Fruit fly (Drosophila melanogaster): ENCODE measurements around the gene Rab11.
A peak's percentile ranks its signal among the peaks of the same experiment; 100 is the strongest.

The Rab11 gene

dm6 chr3R:21127352-21127985 lies 16.3 kb downstream of the Rab11 start, which contains the start of the genes slmb and CG5793 (continued):
- TF ChIP-seq lola (GFP tag; optimal IDR thresholded peaks at IDR 0.05) = no peak
- no peak for TF ChIP-seq h (GFP tag; optimal IDR thresholded peaks at IDR 0.05)
- no peak for TF ChIP-seq dsf (GFP tag; optimal IDR thresholded peaks at IDR 0.05; ENCODE audit: borderline replicate concordance)
- no peak for TF ChIP-seq sage (GFP tag; optimal IDR thresholded peaks at IDR 0.05)
- TF ChIP-seq Dif (GFP tag; optimal IDR thresholded peaks at IDR 0.05; ENCODE audit: partially characterized antibody) = no peak
- TF ChIP-seq GATAd (GFP tag; optimal IDR thresholded peaks at IDR 0.05) = no peak
- TF ChIP-seq Dfd (GFP tag; optimal IDR thresholded peaks at IDR 0.05) = no peak
- no peak for TF ChIP-seq brk (GFP tag; optimal IDR thresholded peaks at IDR 0.05)
- peak; percentile 58 for TF ChIP-seq HLH106 (tag; optimal IDR thresholded peaks at IDR 0.05)
- no peak for TF ChIP-seq Hr78 (GFP tag; optimal IDR thresholded peaks at IDR 0.05)

dm6 chr3R:21129617-21130016 lies 18.4 kb downstream of the Rab11 start, which contains the start of gene Obp93a:
Gene Obp93a, minus strand, starts transcription at chr3R:21129717.
- TF ChIP-seq fru (GFP tag; optimal IDR thresholded peaks at IDR 0.05) (no peak), CrebA (GFP tag; optimal IDR thresholded peaks at IDR 0.05; ENCODE audit: borderline replicate concordance) (no peak), Dfd (GFP tag; optimal IDR thresholded peaks at IDR 0.05) (no peak), HLH106 (tag; optimal IDR thresholded peaks at IDR 0.05) (no peak)

- TF ChIP-seq h (GFP tag; optimal IDR thresholded peaks at IDR 0.05) (no peak), jim (GFP tag; optimal IDR thresholded peaks at IDR 0.05) (no peak), Abd-B (GFP tag; optimal IDR thresholded peaks at IDR 0.05) (no peak), br (GFP tag; optimal IDR thresholded peaks at IDR 0.05) (no peak), OdsH (GFP tag; optimal IDR thresholded peaks at IDR 0.05) (no peak), ey (GFP tag; optimal IDR thresholded peaks at IDR 0.05) (no peak), Myc (optimal IDR thresholded peaks at IDR 0.05) (no peak), sage (GFP tag; optimal IDR thresholded peaks at IDR 0.05) (no peak), fru (GFP tag; optimal IDR thresholded peaks at IDR 0.05) (no peak), woc (GFP tag; optimal IDR thresholded peaks at IDR 0.05) (no peak), Vsx2 (GFP tag; optimal IDR thresholded peaks at IDR 0.05; ENCODE audit: partially characterized antibody) (peak; percentile 99), N (GFP tag; optimal IDR thresholded peaks at IDR 0.05) (no peak), HLH106 (tag; optimal IDR thresholded peaks at IDR 0.05) (no peak), Dif (GFP tag; optimal IDR thresholded peaks at IDR 0.05; ENCODE audit: partially characterized antibody) (peak; percentile 98), dl (GFP tag; optimal IDR thresholded peaks at IDR 0.05; ENCODE audit: insufficient read depth in 1 of 2, partially characterized antibody in 2 of 2) (peak; percentile 43 to 86), dmrt93B (GFP tag; optimal IDR thresholded peaks at IDR 0.05) (no peak), psq (GFP tag; optimal IDR thresholded peaks at IDR 0.05) (no peak)
These were observed 18.8 kb downstream of the Rab11 start, which contains the start of gene Ice2 for dm6 chr3R:21130050-21130449. Gene Ice2, plus strand, starts transcription at chr3R:21130216.

dm6 chr3R:21133517-21133916 lies 22.3 kb downstream of the Rab11 start, which contains the start of gene Trm7-34:
Gene Trm7-34, minus strand, starts transcription at chr3R:21133881.
- TF ChIP-seq Mio (GFP tag; optimal IDR thresholded peaks at IDR 0.05) (no peak), dmrt93B (GFP tag; optimal IDR thresholded peaks at IDR 0.05) (no peak), lola (GFP tag; optimal IDR thresholded peaks at IDR 0.05) (no peak)

- no peak for TF ChIP-seq dsf (GFP tag; optimal IDR thresholded peaks at IDR 0.05; ENCODE audit: borderline replicate concordance)
- TF ChIP-seq Myc (optimal IDR thresholded peaks at IDR 0.05) = peak; percentile 97
- TF ChIP-seq rgr (GFP tag; optimal IDR thresholded peaks at IDR 0.05) = no peak
- TF ChIP-seq Dif (GFP tag; optimal IDR thresholded peaks at IDR 0.05; ENCODE audit: partially characterized antibody) = peak; percentile 90
- no peak for TF ChIP-seq lola (GFP tag; optimal IDR thresholded peaks at IDR 0.05)
- peak; percentile 20 for TF ChIP-seq OdsH (GFP tag; optimal IDR thresholded peaks at IDR 0.05)
- no peak for TF ChIP-seq Mio (GFP tag; optimal IDR thresholded peaks at IDR 0.05)
- TF ChIP-seq h (GFP tag; optimal IDR thresholded peaks at IDR 0.05) = no peak
- TF ChIP-seq ey (GFP tag; optimal IDR thresholded peaks at IDR 0.05) = no peak
- TF ChIP-seq Vsx2 (GFP tag; optimal IDR thresholded peaks at IDR 0.05; ENCODE audit: partially characterized antibody) = peak; percentile 98
- no peak for TF ChIP-seq N (GFP tag; optimal IDR thresholded peaks at IDR 0.05)
- TF ChIP-seq usp (GFP tag; optimal IDR thresholded peaks at IDR 0.05) = no peak
- no peak for TF ChIP-seq woc (GFP tag; optimal IDR thresholded peaks at IDR 0.05)
- no peak for TF ChIP-seq Hnf4 (GFP tag; optimal IDR thresholded peaks at IDR 0.05)
- no peak for TF ChIP-seq br (GFP tag; optimal IDR thresholded peaks at IDR 0.05)
- no peak for TF ChIP-seq Hr83 (GFP tag; optimal IDR thresholded peaks at IDR 0.05; ENCODE audit: poor library complexity, severe bottlenecking)
- TF ChIP-seq sv (GFP tag; optimal IDR thresholded peaks at IDR 0.05) = no peak
- no peak for TF ChIP-seq Abd-B (GFP tag; optimal IDR thresholded peaks at IDR 0.05)
- no peak for TF ChIP-seq tai (GFP tag; optimal IDR thresholded peaks at IDR 0.05)
- TF ChIP-seq dl (GFP tag; optimal IDR thresholded peaks at IDR 0.05; ENCODE audit: insufficient read depth in 1 of 2, partially characterized antibody in 2 of 2) = peak in 1 of 2 experiments; percentile 71
- no peak for TF ChIP-seq foxo (GFP tag; optimal IDR thresholded peaks at IDR 0.05)
- TF ChIP-seq Hr78 (GFP tag; optimal IDR thresholded peaks at IDR 0.05) = no peak
- TF ChIP-seq jim (GFP tag; optimal IDR thresholded peaks at IDR 0.05) = no peak
These were observed 22.7 kb downstream of the Rab11 start, which contains the start of gene Usp8 for dm6 chr3R:21133951-21134350. Gene Usp8, plus strand, starts transcription at chr3R:21134262.
